Worm (Caenorhabditis elegans): ENCODE data around the gene C07D10.1.

ce11 chrII:7352507-7352906 is 46.3 kb upstream of the C07D10.1 start, which contains the start of gene hsp-4:
- TF ChIP-seq odd-2 (tag; optimal IDR thresholded peaks at IDR 0.05) (no peak), fkh-10 (GFP tag; optimal IDR thresholded peaks at IDR 0.05) (no peak), ttx-3 (tag; optimal IDR thresholded peaks at IDR 0.05) (no peak), nhr-11 (tag; optimal IDR thresholded peaks at IDR 0.05) (no peak), dmd-4 (tag; optimal IDR thresholded peaks at IDR 0.05; ENCODE audit: borderline replicate concordance) (no peak), pag-3 (tag; optimal IDR thresholded peaks at IDR 0.05; ENCODE audit: borderline replicate concordance) (no peak), tbx-7 (tag; optimal IDR thresholded peaks at IDR 0.05) (no peak), syd-9 (tag; optimal IDR thresholded peaks at IDR 0.05) (no peak), ceh-34 (tag; optimal IDR thresholded peaks at IDR 0.05) (no peak), fkh-6 (tag; optimal IDR thresholded peaks at IDR 0.05) (no peak), lin-11 (tag; optimal IDR thresholded peaks at IDR 0.05) (no peak), hlh-6 (tag; optimal IDR thresholded peaks at IDR 0.05) (no peak)

Measured in whole organism, late embryonic.